Fruit fly (Drosophila melanogaster): Measurements from ENCODE around the gene Mrgn1.

Gene Mrgn1

DNA sequence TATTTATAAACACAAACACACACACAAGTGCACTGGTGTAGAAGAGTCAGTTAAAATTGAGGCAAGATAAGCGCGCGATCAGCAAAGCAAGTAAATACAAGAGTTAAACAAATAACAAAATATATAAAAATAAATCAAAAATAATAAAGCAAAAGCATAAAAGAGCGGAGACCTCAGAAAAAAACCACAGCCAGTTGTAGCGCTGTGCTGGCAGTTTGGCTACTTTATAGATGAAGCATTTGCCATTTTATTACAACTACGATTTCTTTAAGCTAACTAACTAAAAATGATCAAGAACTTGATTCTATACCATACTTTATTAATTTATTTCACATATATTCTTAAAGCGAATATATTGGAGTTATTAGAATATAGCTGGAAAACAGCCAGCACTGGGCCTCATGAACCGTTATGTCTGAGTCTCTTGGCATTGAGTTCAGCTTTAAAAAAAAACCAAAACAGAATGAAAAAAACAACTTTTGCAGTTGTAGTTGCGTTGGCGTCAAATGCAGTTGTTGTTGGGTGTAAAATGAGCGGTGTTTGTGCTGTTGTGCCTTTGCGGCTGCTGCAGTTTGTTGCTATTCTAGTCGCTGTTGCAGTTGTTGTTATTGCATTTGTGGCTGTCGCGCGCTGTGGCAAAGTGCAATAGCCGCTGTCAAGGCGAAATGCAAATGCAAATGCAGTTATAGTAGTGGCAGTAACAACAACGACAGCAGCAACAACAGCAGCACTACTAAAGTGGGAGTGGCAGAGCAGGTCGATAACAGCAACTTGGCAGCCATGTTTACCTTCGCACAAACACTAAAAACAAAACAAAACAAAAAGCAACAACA lies 26.1 kb upstream of the Mrgn1 start (continued):
- peak; percentile 47; the same call in 1 of the 2 replicates for TF ChIP-seq Gug (GFP tag; IDR thresholded peaks at IDR 0.05)
- TF ChIP-seq CG3032 (tag; optimal IDR thresholded peaks at IDR 0.05): peak; percentile 56
- TF ChIP-seq CG11294 (GFP tag; IDR thresholded peaks at IDR 0.05): 0 out of 2 replicates have a peak, but pooled peaks have one; percentile 22
- TF ChIP-seq esn (GFP tag; optimal IDR thresholded peaks at IDR 0.05): peak; percentile 5
- TF ChIP-seq svp (GFP tag): peak; percentile 52
- TF ChIP-seq Eip93F (GFP tag; optimal IDR thresholded peaks at IDR 0.05): no peak
- peak; percentile 84 for TF ChIP-seq Eip78C (GFP tag)
- peak; percentile 40 for TF ChIP-seq CG4318 (GFP tag; optimal IDR thresholded peaks at IDR 0.05)
- no peak for TF ChIP-seq Lpt (GFP tag; optimal IDR thresholded peaks at IDR 0.05)
- no peak for TF ChIP-seq CG1621 (tag; optimal IDR thresholded peaks at IDR 0.05)
- TF ChIP-seq CG31627 (GFP tag; optimal IDR thresholded peaks at IDR 0.05): peak; percentile 2
- TF ChIP-seq CG6792 (GFP tag; optimal IDR thresholded peaks at IDR 0.05): no peak
- peak; percentile 74; the same call in 2 of the 3 replicates for TF ChIP-seq CG8119 (GFP tag; IDR thresholded peaks at IDR 0.05)
- TF ChIP-seq CG8632 (GFP tag; optimal IDR thresholded peaks at IDR 0.05): no peak
- TF ChIP-seq achi (GFP tag; optimal IDR thresholded peaks at IDR 0.05): peak; percentile 47
- no peak for TF ChIP-seq CG6854 (GFP tag; optimal IDR thresholded peaks at IDR 0.05)
- TF ChIP-seq pdm3 (GFP tag; optimal IDR thresholded peaks at IDR 0.05): peak; percentile 50
- TF ChIP-seq Hr39 (GFP tag; optimal IDR thresholded peaks at IDR 0.05): no peak
- TF ChIP-seq Hr38 (GFP tag; optimal IDR thresholded peaks at IDR 0.05): no peak
- TF ChIP-seq Smox (GFP tag; optimal IDR thresholded peaks at IDR 0.05): no peak

DNA sequence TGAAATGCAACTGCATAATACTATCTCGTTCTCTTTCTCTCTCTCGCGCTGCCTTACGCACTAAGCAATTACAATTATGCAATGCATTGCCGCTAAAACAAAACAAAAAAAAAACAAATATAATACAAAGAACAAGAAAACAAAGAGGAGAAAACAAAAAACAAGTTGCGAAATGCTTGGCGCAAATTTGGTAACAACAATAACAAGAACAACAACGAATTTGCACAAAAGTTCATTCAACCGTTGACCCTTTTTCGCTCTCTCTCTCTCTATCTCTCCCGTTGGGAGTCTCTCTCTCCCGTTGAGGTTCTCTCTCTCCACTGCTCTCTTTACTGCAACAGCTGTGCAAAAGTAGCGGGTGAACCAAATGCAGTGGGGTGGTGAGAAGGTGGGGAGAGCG lies 25.3 kb upstream of the Mrgn1 start:
- TF ChIP-seq Sox15 (GFP tag; optimal IDR thresholded peaks at IDR 0.05) (no peak), CG6808 (GFP tag; optimal IDR thresholded peaks at IDR 0.05) (no peak), acj6 (GFP tag; optimal IDR thresholded peaks at IDR 0.05) (no peak), CG15336 (GFP tag; IDR thresholded peaks at IDR 0.05) (peak; percentile 67), Eip93F (GFP tag; optimal IDR thresholded peaks at IDR 0.05) (peak; percentile 28), esn (GFP tag; optimal IDR thresholded peaks at IDR 0.05) (no peak), Smox (GFP tag; optimal IDR thresholded peaks at IDR 0.05) (no peak), CG4318 (GFP tag; optimal IDR thresholded peaks at IDR 0.05) (no peak), fd59A (GFP tag; optimal IDR thresholded peaks at IDR 0.05) (no peak), Gug (GFP tag; IDR thresholded peaks at IDR 0.05) (no peak), CG10669 (GFP tag; optimal IDR thresholded peaks at IDR 0.05) (no peak), cyc (GFP tag; optimal IDR thresholded peaks at IDR 0.05) (no peak), net (GFP tag; optimal IDR thresholded peaks at IDR 0.05) (no peak), CG11294 (GFP tag; IDR thresholded peaks at IDR 0.05) (no peak), achi (GFP tag; optimal IDR thresholded peaks at IDR 0.05) (no peak), eg (GFP tag; IDR thresholded peaks at IDR 0.05) (peak; percentile 66; the same call in 2 of the 3 replicates), CG6792 (GFP tag; optimal IDR thresholded peaks at IDR 0.05) (no peak), Sox102F (GFP tag; optimal IDR thresholded peaks at IDR 0.05) (peak; percentile 24), Ets96B (tag; optimal IDR thresholded peaks at IDR 0.05) (no peak), ss (GFP tag; optimal IDR thresholded peaks at IDR 0.05) (no peak), CG11762 (GFP tag; optimal IDR thresholded peaks at IDR 0.05; ENCODE audit: insufficient read depth) (no peak), Hr4 (GFP tag; optimal IDR thresholded peaks at IDR 0.05) (no peak), dsx (GFP tag; optimal IDR thresholded peaks at IDR 0.05; ENCODE audit: poor library complexity, severe bottlenecking) (no peak), CG7368 (GFP tag; optimal IDR thresholded peaks at IDR 0.05) (no peak), CG9139 (GFP tag; optimal IDR thresholded peaks at IDR 0.05) (no peak), Hr39 (GFP tag; optimal IDR thresholded peaks at IDR 0.05) (no peak), Eip78C (GFP tag) (peak; percentile 77), spab (GFP tag; optimal IDR thresholded peaks at IDR 0.05) (no peak), CG3032 (tag; optimal IDR thresholded peaks at IDR 0.05) (no peak), CG8119 (GFP tag; IDR thresholded peaks at IDR 0.05) (peak; percentile 41; the same call in 1 of the 3 replicates), CG8632 (GFP tag; optimal IDR thresholded peaks at IDR 0.05) (no peak), CG6276 (GFP tag; optimal IDR thresholded peaks at IDR 0.05) (no peak), CG3919 (GFP tag; optimal IDR thresholded peaks at IDR 0.05) (no peak), Blimp-1 (GFP tag; optimal IDR thresholded peaks at IDR 0.05) (no peak), OdsH (GFP tag; optimal IDR thresholded peaks at IDR 0.05) (no peak), CG34406 (GFP tag; optimal IDR thresholded peaks at IDR 0.05) (no peak), CG8319 (GFP tag; optimal IDR thresholded peaks at IDR 0.05) (no peak), CG6854 (GFP tag; optimal IDR thresholded peaks at IDR 0.05) (peak; percentile 46), Lpt (GFP tag; optimal IDR thresholded peaks at IDR 0.05) (peak; percentile 54), lz (GFP tag; optimal IDR thresholded peaks at IDR 0.05) (no peak), CG11902 (GFP tag; optimal IDR thresholded peaks at IDR 0.05) (no peak)
